Worm (Caenorhabditis elegans) whole organism, L1 larva: ENCODE results near the gene bre-5.

Source experiments
- C16A3.4 ChIP-seq: fragments of 150-350 bp; optimal IDR thresholded peaks from 2 replicates; lab custom pipeline; 2014; ENCODE audit warnings: missing biosample characterization, missing genetic modification characterization
- C34B4.2 ChIP-seq: sonication (generic microtip); optimal IDR thresholded peaks from 2 replicates; lab custom pipeline; 2017; ENCODE audit warnings: mild to moderate bottlenecking, missing genetic modification characterization, missing compliant biosample characterization
- Y116A8C.19 ChIP-seq: sonication (generic microtip); optimal IDR thresholded peaks from 2 replicates; lab custom pipeline; 2016; ENCODE audit warnings: missing compliant biosample characterization, missing genetic modification characterization, borderline replicate concordance
- ceh-8 ChIP-seq: fragments of 200-800 bp; sonication (Bioruptor generic); optimal IDR thresholded peaks from 2 replicates; lab custom pipeline; 2018; ENCODE audit warnings: mild to moderate bottlenecking, missing genetic modification characterization, moderate library complexity, missing compliant biosample characterization
- ceh-82 ChIP-seq, 3 experiments: fragments of 150-350 bp in 1 of 3; sonication (generic microtip) in 2 of 3; optimal IDR thresholded peaks; 2 replicates each; lab custom pipeline; 2014 to 2017; ENCODE audit warnings: missing biosample characterization in 3 of 3, missing genetic modification characterization in 3 of 3
- ces-1 ChIP-seq: fragments of 150-350 bp; optimal IDR thresholded peaks from 2 replicates; lab custom pipeline; 2014; ENCODE audit warnings: missing biosample characterization, missing genetic modification reagents, missing genetic modification characterization
- dsc-1 ChIP-seq: sonication (generic microtip); optimal IDR thresholded peaks from 2 replicates; lab custom pipeline; 2016; ENCODE audit warnings: mild to moderate bottlenecking, missing genetic modification characterization, missing compliant biosample characterization
- efl-1 ChIP-seq, 4 experiments: fragments of 150-350 bp; optimal IDR thresholded peaks in 3 of 4; peaks in 1 of 4; 1 replicate in 1 of 4; 2 replicates in 3 of 4; lab custom pipeline; 2014; ENCODE audit warnings: missing biosample characterization in 2 of 4, missing genetic modification characterization in 2 of 4, missing genetic modification reagents in 2 of 4
- egl-13 ChIP-seq: sonication (generic microtip); optimal IDR thresholded peaks from 2 replicates; lab custom pipeline; 2016; ENCODE audit warnings: missing genotype, missing genetic modification reagents, missing genetic modification characterization, missing compliant biosample characterization
- fkh-4 ChIP-seq: sonication (generic microtip); optimal IDR thresholded peaks from 2 replicates; lab custom pipeline; 2016; ENCODE audit warnings: missing compliant biosample characterization, missing genetic modification characterization, borderline replicate concordance
- lin-14 ChIP-seq: fragments of 200-800 bp; sonication (Bioruptor generic); optimal IDR thresholded peaks from 2 replicates; lab custom pipeline; 2018; ENCODE audit warnings: mild to moderate bottlenecking, missing genetic modification characterization, moderate library complexity, missing compliant biosample characterization
- lin-35 ChIP-seq, 2 experiments: fragments of 150-350 bp; optimal IDR thresholded peaks; 2 replicates each; lab custom pipeline; 2014; ENCODE audit warnings: missing biosample characterization in 2 of 2, missing genetic modification characterization in 2 of 2, missing genetic modification reagents in 2 of 2
- lin-39 ChIP-seq: fragments of 150-350 bp; optimal IDR thresholded peaks from 2 replicates; lab custom pipeline; 2014; ENCODE audit warnings: missing biosample characterization, missing genetic modification reagents, missing genetic modification characterization
- lsy-2 ChIP-seq, 2 experiments: fragments of 150-350 bp; optimal IDR thresholded peaks; 2 replicates each; lab custom pipeline; 2014; ENCODE audit warnings: missing biosample characterization in 2 of 2, missing genetic modification characterization in 2 of 2
- mab-9 ChIP-seq: fragments of 200-800 bp; sonication (Bioruptor generic); IDR thresholded peaks from 2 replicates; pipeline ENCODE4 v1.3.6; 2022; ENCODE audit warnings: missing genetic modification reagents, missing genetic modification characterization, missing compliant biosample characterization
- mdl-1 ChIP-seq, 2 experiments: fragments of 150-350 bp; optimal IDR thresholded peaks; 2 replicates each; lab custom pipeline; 2014 to 2017; ENCODE audit warnings: missing biosample characterization in 2 of 2, missing genetic modification characterization in 2 of 2, inconsistent platforms in 1 of 2
- nhr-19 ChIP-seq: fragments of 200-800 bp; sonication (Bioruptor generic); conservative IDR thresholded peaks from 2 replicates; pipeline ENCODE4 v1.3.6; 2022; ENCODE audit warnings: missing genetic modification characterization, missing compliant biosample characterization
- nhr-20 ChIP-seq: sonication (generic microtip); optimal IDR thresholded peaks from 2 replicates; lab custom pipeline; 2016; ENCODE audit warnings: mild to moderate bottlenecking, missing genetic modification characterization, missing compliant biosample characterization
- nhr-237 ChIP-seq: fragments of 150-350 bp; optimal IDR thresholded peaks from 2 replicates; lab custom pipeline; 2014; ENCODE audit warnings: missing biosample characterization, missing genetic modification characterization
- nhr-28 ChIP-seq: fragments of 150-350 bp; optimal IDR thresholded peaks from 2 replicates; lab custom pipeline; 2014; ENCODE audit warnings: missing biosample characterization, missing genetic modification characterization
- nhr-47 ChIP-seq: sonication (generic microtip); optimal IDR thresholded peaks from 2 replicates; lab custom pipeline; 2016; ENCODE audit warnings: mild to moderate bottlenecking, missing genetic modification characterization, moderate library complexity, missing compliant biosample characterization
- nhr-71 ChIP-seq: sonication (generic microtip); optimal IDR thresholded peaks from 2 replicates; lab custom pipeline; 2016; ENCODE audit warnings: mild to moderate bottlenecking, missing genetic modification characterization, moderate library complexity, missing compliant biosample characterization
- nhr-85 ChIP-seq: sonication (generic microtip); peaks from one replicate; lab custom pipeline; 2016; ENCODE audit warnings: missing genetic modification characterization, inconsistent platforms, missing compliant biosample characterization
- nhr-90 ChIP-seq: sonication (generic microtip); optimal IDR thresholded peaks from 2 replicates; lab custom pipeline; 2016; ENCODE audit warnings: mild to moderate bottlenecking, missing genetic modification characterization, missing compliant biosample characterization; ENCODE audit not compliant: poor library complexity
- pag-3 ChIP-seq: sonication (generic microtip); optimal IDR thresholded peaks from 2 replicates; lab custom pipeline; 2017; ENCODE audit warnings: missing genetic modification characterization, mild to moderate bottlenecking, missing compliant biosample characterization, antibody characterized with exemption, borderline replicate concordance; ENCODE audit not compliant: insufficient read depth
- pax-3 ChIP-seq: fragments of 200-800 bp; sonication (Bioruptor generic); optimal IDR thresholded peaks from 2 replicates; lab custom pipeline; 2018; ENCODE audit warnings: mild to moderate bottlenecking, missing genetic modification characterization, moderate library complexity, missing compliant biosample characterization
- rnt-1 ChIP-seq: sonication (generic microtip); optimal IDR thresholded peaks from 2 replicates; lab custom pipeline; 2016; ENCODE audit warnings: mild to moderate bottlenecking, missing genetic modification characterization, moderate library complexity, missing compliant biosample characterization
- snu-23 ChIP-seq: sonication (generic microtip); optimal IDR thresholded peaks from 2 replicates; lab custom pipeline; 2016; ENCODE audit warnings: missing genetic modification characterization, missing compliant biosample characterization
- sox-4 ChIP-seq: sonication (generic microtip); optimal IDR thresholded peaks from 2 replicates; lab custom pipeline; 2016; ENCODE audit warnings: missing genetic modification characterization, missing compliant biosample characterization
- swsn-7 ChIP-seq: sonication (generic microtip); optimal IDR thresholded peaks from 2 replicates; lab custom pipeline; 2016; ENCODE audit warnings: missing genetic modification characterization, missing compliant biosample characterization
- tbx-2 ChIP-seq: sonication (generic microtip); optimal IDR thresholded peaks from 2 replicates; lab custom pipeline; 2016; ENCODE audit warnings: missing genetic modification characterization, missing compliant biosample characterization
- unc-62 ChIP-seq: fragments of 150-350 bp; optimal IDR thresholded peaks from 2 replicates; lab custom pipeline; 2014; ENCODE audit warnings: missing biosample characterization, missing genetic modification reagents, missing genetic modification characterization
- xbp-1 ChIP-seq: sonication (generic microtip); optimal IDR thresholded peaks from 2 replicates; lab custom pipeline; 2016; ENCODE audit warnings: missing genetic modification characterization, missing compliant biosample characterization
- ztf-4 ChIP-seq: fragments of 150-350 bp; optimal IDR thresholded peaks from 2 replicates; lab custom pipeline; 2014; ENCODE audit warnings: missing biosample characterization, missing genetic modification characterization

Gene bre-5

ce11 chrIV:12013120-12013519 lies 37.9 kb downstream of the bre-5 start, which contains the start of gene spe-17:
Gene spe-17, plus strand, starts transcription at chrIV:12013420.
- TF ChIP-seq mdl-1 (tag; optimal IDR thresholded peaks at IDR 0.05; lab: Kevin White, UChicago) (no peak), Y116A8C.19 (tag; lab: Kevin White, UChicago) (no peak)

ce11 chrIV:12012439-12013003 lies 38.5 kb downstream of the bre-5 start:
- TF ChIP-seq mdl-1 (tag; optimal IDR thresholded peaks at IDR 0.05; lab: Kevin White, UChicago) = peak in 1 of 2 experiments; percentile 14
- TF ChIP-seq nhr-47 = no peak
- TF ChIP-seq nhr-71 (tag; lab: Kevin White, UChicago) = peak; percentile 81
- TF ChIP-seq tbx-2 (tag; lab: Kevin White, UChicago) = peak; percentile 42
- peak in 1 of 2 experiments; percentile 22 for TF ChIP-seq lsy-2 (tag; optimal IDR thresholded peaks at IDR 0.05; lab: Kevin White, UChicago)
- TF ChIP-seq rnt-1 = peak; percentile 77
- TF ChIP-seq xbp-1 (tag; lab: Kevin White, UChicago) = peak; percentile 25
- TF ChIP-seq mab-9 (GFP tag; lab: Robert Waterston, UW) = no peak
- TF ChIP-seq nhr-237 = no peak
- TF ChIP-seq dsc-1 (tag; lab: Kevin White, UChicago) = peak; percentile 43
- TF ChIP-seq snu-23 (GFP tag; lab: Kevin White, UChicago) = peak; percentile 43
- TF ChIP-seq lin-39 (tag; lab: Kevin White, UChicago) = peak; percentile 42
- TF ChIP-seq swsn-7 (tag; lab: Kevin White, UChicago) = peak; percentile 27
- TF ChIP-seq lin-35 (GFP tag; optimal IDR thresholded peaks at IDR 0.05; lab: Kevin White, UChicago) = peak in 1 of 2 experiments; percentile 12
- no peak for TF ChIP-seq ceh-8 (GFP tag; lab: Kevin White, UChicago)
- peak; percentile 44 for TF ChIP-seq nhr-19 (GFP tag; lab: Robert Waterston, UW)
- TF ChIP-seq ztf-4 (tag; lab: Kevin White, UChicago) = no peak
- no peak for TF ChIP-seq nhr-90 (tag; lab: Kevin White, UChicago)
- TF ChIP-seq efl-1 (optimal IDR thresholded peaks at IDR 0.05; lab: Kevin White, UChicago) = peak in 1 of 2 experiments; percentile 3
- peak in 1 of 2 experiments; percentile 73 for TF ChIP-seq efl-1 (GFP tag; optimal IDR thresholded peaks at IDR 0.05 in 1 of 2; lab: Kevin White, UChicago)
- peak; percentile 90 for TF ChIP-seq pag-3 (tag; lab: Kevin White, UChicago)
- TF ChIP-seq lin-14 (GFP tag; lab: Kevin White, UChicago) = peak; percentile 96
- peak; percentile 32 for TF ChIP-seq nhr-20

ce11 chrIV:12010859-12011258 lies 40.2 kb downstream of the bre-5 start, which contains the start of the genes ZK617.26 and unc-22:
Gene ZK617.26, minus strand, starts transcription at chrIV:12010959.
Gene unc-22, minus strand, starts transcription at chrIV:12011007.
- TF ChIP-seq C34B4.2 (tag; lab: Kevin White, UChicago) = no peak
- TF ChIP-seq nhr-85 = no peak
- no peak for TF ChIP-seq mdl-1 (tag; optimal IDR thresholded peaks at IDR 0.05; lab: Kevin White, UChicago)
- TF ChIP-seq egl-13 (tag; lab: Kevin White, UChicago) = no peak
- TF ChIP-seq ceh-82 (tag; optimal IDR thresholded peaks at IDR 0.05; lab: Kevin White, UChicago) = no peak
- TF ChIP-seq C16A3.4 (tag; lab: Kevin White, UChicago) = no peak
- no peak for TF ChIP-seq nhr-28 (tag; lab: Kevin White, UChicago)
- no peak for TF ChIP-seq pax-3 (tag; lab: Kevin White, UChicago)
- TF ChIP-seq nhr-20 = no peak
- no peak for TF ChIP-seq ces-1 (GFP tag; lab: Kevin White, UChicago)
- TF ChIP-seq unc-62 = no peak
- no peak for TF ChIP-seq fkh-4 (tag; lab: Kevin White, UChicago)
- no peak for TF ChIP-seq ceh-8 (GFP tag; lab: Kevin White, UChicago)
- TF ChIP-seq sox-4 (tag; lab: Kevin White, UChicago) = no peak
- TF ChIP-seq nhr-90 (tag; lab: Kevin White, UChicago) = no peak
- no peak for TF ChIP-seq xbp-1 (tag; lab: Kevin White, UChicago)
- no peak for TF ChIP-seq snu-23 (GFP tag; lab: Kevin White, UChicago)
